Fruit fly (Drosophila melanogaster) Kc167 (cell line): ENCODE results near the gene Eh.

Source experiments
- h ChIP-seq: fragments of >200 bp; optimal IDR thresholded peaks from 3 replicates; lab custom pipeline; 2018; ENCODE audit warnings: missing external identifiers
- psq ChIP-seq: fragments of >200 bp; optimal IDR thresholded peaks from 2 replicates; lab custom pipeline; 2017; ENCODE audit warnings: missing external identifiers

- no peak for TF ChIP-seq h (lab: Kevin White, UChicago)
- TF ChIP-seq psq = no peak
Observed at dm6 chr3R:17426265-17426664, 22.4 kb downstream of the Eh start.
